Worm (Caenorhabditis elegans) whole organism, late embryonic: ENCODE results near the gene fbxa-3.

Source experiments
- ceh-6 ChIP-seq: fragments of 200-800 bp; sonication (Bioruptor generic); optimal IDR thresholded peaks from 2 replicates; lab custom pipeline; 2018; ENCODE audit warnings: mild to moderate bottlenecking, missing genetic modification characterization, missing compliant biosample characterization
- ets-4 ChIP-seq: sonication (generic microtip); optimal IDR thresholded peaks from 2 replicates; lab custom pipeline; 2016; ENCODE audit warnings: missing genetic modification characterization, missing compliant biosample characterization
- pros-1 ChIP-seq: fragments of 150-350 bp; optimal IDR thresholded peaks from 2 replicates; lab custom pipeline; 2014; ENCODE audit warnings: missing biosample characterization, missing genetic modification reagents, missing genetic modification characterization
- ztf-16 ChIP-seq: sonication (generic microtip); optimal IDR thresholded peaks from 2 replicates; lab custom pipeline; 2017; ENCODE audit warnings: missing genetic modification characterization, missing compliant biosample characterization

ce11 chrII:1816053-1816452 is 4.6 kb downstream of the fbxa-3 start:
- TF ChIP-seq ceh-6 (no peak), ets-4 (tag; lab: Kevin White, UChicago) (no peak), pros-1 (tag; lab: Kevin White, UChicago) (no peak), ztf-16 (tag; lab: Kevin White, UChicago) (no peak)
